Worm (Caenorhabditis elegans) whole organism, L3 larva: ENCODE data around the gene smrc-1.

Experiments
- ama-1 ChIP-seq: fragments of 150-350 bp; optimal IDR thresholded peaks from 2 replicates; lab custom pipeline; 2018
- ceh-9 ChIP-seq: sonication (generic microtip); optimal IDR thresholded peaks from 2 replicates; lab custom pipeline; 2018; ENCODE audit warnings: missing biosample characterization, missing genetic modification characterization
- jun-1 ChIP-seq: fragments of 150-350 bp; optimal IDR thresholded peaks from 2 replicates; lab custom pipeline; 2014; ENCODE audit warnings: missing biosample characterization, missing genetic modification reagents, missing genetic modification characterization
- nfya-1 ChIP-seq: sonication (generic microtip); optimal IDR thresholded peaks from 2 replicates; lab custom pipeline; 2017; ENCODE audit warnings: missing genetic modification characterization, mild to moderate bottlenecking, missing compliant biosample characterization, antibody characterized with exemption, moderate library complexity; ENCODE audit not compliant: insufficient read depth
- nhr-12 ChIP-seq: fragments of 150-350 bp; optimal IDR thresholded peaks from 2 replicates; lab custom pipeline; 2014; ENCODE audit warnings: missing biosample characterization, missing genetic modification characterization
- nhr-23 ChIP-seq: fragments of 150-350 bp; optimal IDR thresholded peaks from 2 replicates; lab custom pipeline; 2014; ENCODE audit warnings: missing biosample characterization, missing genetic modification reagents, missing genetic modification characterization
- nhr-76 ChIP-seq: fragments of 150-350 bp; sonication (generic microtip); optimal IDR thresholded peaks from 5 replicates; lab custom pipeline; 2014; ENCODE audit warnings: missing biosample characterization, missing genetic modification characterization
- pqm-1 ChIP-seq: fragments of 150-350 bp; optimal IDR thresholded peaks from 2 replicates; lab custom pipeline; 2017; ENCODE audit warnings: missing biosample characterization, missing genetic modification characterization, inconsistent platforms

DNA sequence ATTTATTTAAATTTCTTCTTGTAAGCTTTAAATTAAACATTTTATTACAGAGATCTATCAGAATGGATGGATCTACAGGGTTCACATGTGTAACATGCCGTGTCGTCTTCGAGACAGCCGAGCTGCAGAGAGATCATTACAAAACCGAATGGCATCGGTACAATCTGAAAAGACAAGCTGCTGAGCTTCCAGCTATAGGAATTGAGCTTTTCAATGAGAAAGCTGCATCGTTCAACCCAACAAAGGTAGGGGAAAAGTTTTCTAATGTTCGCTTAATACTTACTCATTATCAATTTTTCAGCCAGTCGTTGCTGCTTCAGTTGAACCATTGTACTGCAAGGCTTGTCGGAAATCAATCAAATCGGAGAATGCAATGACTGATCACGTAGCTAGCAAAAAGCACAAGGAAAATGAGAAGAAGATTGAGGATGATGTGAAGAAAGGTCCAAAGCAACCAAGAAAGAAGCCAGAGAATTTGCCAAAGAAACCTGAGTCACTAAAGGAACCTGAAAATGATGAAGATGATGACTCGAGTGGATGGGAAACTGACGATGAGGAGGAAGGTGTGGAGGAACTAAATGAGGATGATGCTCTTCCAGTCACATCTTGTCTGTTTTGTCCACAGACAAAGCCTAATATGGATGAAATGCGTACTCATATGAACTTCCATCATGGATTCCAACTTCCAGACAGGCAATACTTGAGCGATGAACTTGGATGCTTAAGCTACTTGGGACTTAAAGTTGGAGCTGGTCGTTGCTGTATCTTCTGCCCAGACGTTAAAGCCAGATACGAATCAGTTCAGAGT, 9.0 kb upstream of the smrc-1 start, which contains the start of gene znf-622:
- TF ChIP-seq pqm-1 (tag; lab: Kevin White, UChicago) (no peak), nhr-76 (no peak), jun-1 (tag; lab: Kevin White, UChicago) (no peak), ama-1 (lab: Kevin White, UChicago) (no peak), nhr-12 (tag; lab: Kevin White, UChicago) (no peak), nfya-1 (no peak), nhr-23 (tag; lab: Kevin White, UChicago) (no peak), ceh-9 (tag; lab: Kevin White, UChicago) (no peak)
